Worm (Caenorhabditis elegans): Measurements from ENCODE around the gene cht-2.
A peak's percentile ranks its signal among the peaks of the same experiment; 100 is the strongest.

cht-2 gene

DNA sequence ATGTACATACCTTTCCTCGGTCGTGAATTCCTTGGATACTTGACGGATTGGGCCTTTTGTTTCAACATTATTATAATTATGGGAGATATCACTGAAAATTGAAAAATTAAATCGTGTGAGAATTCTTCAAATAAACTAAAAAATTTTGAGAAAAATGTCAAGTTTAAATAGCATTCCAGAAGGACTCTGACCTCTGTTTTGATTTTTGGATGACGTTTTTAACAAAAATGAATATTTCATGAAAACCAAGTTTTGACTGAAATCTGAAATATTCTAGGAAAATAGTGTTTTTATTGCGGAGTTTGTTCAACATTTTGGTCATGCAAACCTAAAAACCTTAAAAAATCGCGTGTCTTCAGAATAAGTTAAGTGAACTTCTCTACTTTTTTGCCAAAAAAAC is 35.4 kb downstream of the cht-2 start, which contains the start of gene glb-27:
TSS of gene glb-27 (minus strand) at position 101 of the 400 bp plus-strand sequence.
- no peak for TF ChIP-seq duxl-1 (tag; optimal IDR thresholded peaks at IDR 0.05; ENCODE audit: poor library complexity)
- no peak for TF ChIP-seq nhr-11 (tag; optimal IDR thresholded peaks at IDR 0.05)
- TF ChIP-seq nhr-102 (tag; optimal IDR thresholded peaks at IDR 0.05): no peak
- no peak for TF ChIP-seq mdl-1 (tag; optimal IDR thresholded peaks at IDR 0.05)
- TF ChIP-seq mep-1 (tag; optimal IDR thresholded peaks at IDR 0.05): no peak
- TF ChIP-seq pha-4 (GFP tag; IDR thresholded peaks at IDR 0.05): no peak
- no peak for TF ChIP-seq pha-4 (tag; optimal IDR thresholded peaks at IDR 0.05)

DNA sequence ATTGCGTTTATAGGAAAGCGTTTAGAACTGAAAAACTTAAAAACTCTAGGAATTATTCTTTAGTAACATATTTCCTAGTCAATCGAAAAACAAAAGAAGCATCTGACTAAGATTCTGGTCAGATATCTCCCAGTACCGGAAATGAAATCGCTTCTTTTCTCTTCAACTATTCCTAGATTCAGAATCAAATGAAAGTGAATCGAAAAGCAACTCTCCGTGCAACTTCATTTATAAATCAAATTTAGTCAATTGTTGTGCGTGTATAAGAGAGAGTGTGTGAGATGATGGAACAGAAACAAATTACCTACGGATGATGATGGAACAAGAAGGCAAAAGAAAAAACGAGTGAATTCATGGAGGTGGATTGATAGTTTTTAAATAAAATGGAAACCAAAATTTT is 38.5 kb downstream of the cht-2 start:
- TF ChIP-seq zip-11 (GFP tag; IDR thresholded peaks at IDR 0.05) (no peak), hlh-30 (tag; optimal IDR thresholded peaks at IDR 0.05; ENCODE audit: insufficient read depth) (no peak), lsy-2 (tag; optimal IDR thresholded peaks at IDR 0.05) (peak in 1 of 2 experiments; percentile 34), ama-1 (optimal IDR thresholded peaks at IDR 0.05) (peak; percentile 31), fkh-10 (GFP tag; optimal IDR thresholded peaks at IDR 0.05) (peak; percentile 99), ces-1 (GFP tag; optimal IDR thresholded peaks at IDR 0.05) (peak; percentile 82)

DNA sequence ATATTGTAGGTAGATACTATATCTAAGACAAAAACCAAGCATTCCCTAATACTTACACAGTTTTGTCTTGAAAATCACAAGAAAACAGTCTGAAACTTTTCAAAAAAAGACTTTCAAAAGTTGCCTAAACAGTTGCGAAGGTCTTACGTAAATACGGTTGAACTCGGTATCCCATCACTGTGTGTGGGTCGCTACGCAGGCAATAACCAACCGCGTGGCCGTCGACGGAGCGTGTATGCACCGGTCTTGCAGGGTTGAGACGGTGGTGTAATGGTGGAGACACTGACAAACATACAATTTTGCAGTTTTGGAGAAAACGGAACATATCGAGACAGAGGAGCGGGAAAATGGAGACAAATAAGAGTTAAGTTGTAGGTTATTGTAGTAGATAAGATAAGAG is 40.5 kb downstream of the cht-2 start, which contains the start of gene iff-2:
TSS of gene iff-2 (minus strand) at position 141 of the 400 bp plus-strand sequence.
- TF ChIP-seq nhr-42 (GFP tag; IDR thresholded peaks at IDR 0.05): peak; percentile 98
- peak; percentile 97 for TF ChIP-seq duxl-1 (tag; optimal IDR thresholded peaks at IDR 0.05; ENCODE audit: poor library complexity)
- TF ChIP-seq lir-3 (tag; optimal IDR thresholded peaks at IDR 0.05): peak; percentile 76
- TF ChIP-seq D1046.2 (GFP tag; IDR thresholded peaks at IDR 0.05): peak; percentile 94
- TF ChIP-seq egl-27 (tag; optimal IDR thresholded peaks at IDR 0.05): peak; percentile 80
- no peak for TF ChIP-seq F44E2.7 (GFP tag; IDR thresholded peaks at IDR 0.05)
- TF ChIP-seq mdt-29 (GFP tag; IDR thresholded peaks at IDR 0.05): no peak; the same call in none of the 2 replicates
- TF ChIP-seq zip-11 (GFP tag; IDR thresholded peaks at IDR 0.05): no peak
- TF ChIP-seq php-3 (GFP tag; IDR thresholded peaks at IDR 0.05): peak; percentile 95
- TF ChIP-seq attf-4 (tag; optimal IDR thresholded peaks at IDR 0.05): no peak
- TF ChIP-seq arid-1 (GFP tag; conservative IDR thresholded peaks at IDR 0.05): peak; percentile 97
- peak; percentile 41 for TF ChIP-seq ceh-28 (tag; optimal IDR thresholded peaks at IDR 0.05)
- peak; percentile 87 for TF ChIP-seq ztf-7 (tag; optimal IDR thresholded peaks at IDR 0.05)
- peak; percentile 98 for TF ChIP-seq tra-1 (GFP tag; IDR thresholded peaks at IDR 0.05)
- no peak for TF ChIP-seq daf-12 (tag; optimal IDR thresholded peaks at IDR 0.05)
- no peak; the same call in 1 of the 2 replicates for TF ChIP-seq egl-43 (GFP tag; IDR thresholded peaks at IDR 0.05)
- TF ChIP-seq mes-2 (tag; optimal IDR thresholded peaks at IDR 0.05; ENCODE audit: poor library complexity, severe bottlenecking): peak; percentile 97
- peak; percentile 99 for TF ChIP-seq hmg-1.1 (GFP tag; IDR thresholded peaks at IDR 0.05)
- TF ChIP-seq dmd-6 (GFP tag; IDR thresholded peaks at IDR 0.05): peak; percentile 99
- peak; percentile 92 for TF ChIP-seq saeg-2 (GFP tag; IDR thresholded peaks at IDR 0.05)
- no peak for TF ChIP-seq F49E8.2 (tag; optimal IDR thresholded peaks at IDR 0.05; ENCODE audit: borderline replicate concordance)
- 0 out of 2 replicates have a peak, but pooled peaks have one; percentile 78 for TF ChIP-seq tag-97 (GFP tag; IDR thresholded peaks at IDR 0.05)
- TF ChIP-seq F26F4.8 (GFP tag; conservative IDR thresholded peaks at IDR 0.05): no peak
- peak; percentile 89 for TF ChIP-seq zip-2 (tag; optimal IDR thresholded peaks at IDR 0.05)
- peak; percentile 99 for TF ChIP-seq hlh-11 (tag; optimal IDR thresholded peaks at IDR 0.05)
- TF ChIP-seq gei-8 (GFP tag; optimal IDR thresholded peaks at IDR 0.05): peak; percentile 58
- TF ChIP-seq lin-15B (tag; optimal IDR thresholded peaks at IDR 0.05): peak; percentile 98
- peak; percentile 88 to 96 for TF ChIP-seq hif-1 (tag; optimal IDR thresholded peaks at IDR 0.05)
- TF ChIP-seq zag-1 (tag; optimal IDR thresholded peaks at IDR 0.05): peak; percentile 81
- TF ChIP-seq nhr-28 (tag; optimal IDR thresholded peaks at IDR 0.05): peak; percentile 100
- peak; percentile 50 for TF ChIP-seq R02D3.7 (tag; optimal IDR thresholded peaks at IDR 0.05)
- TF ChIP-seq T20F7.1 (GFP tag; optimal IDR thresholded peaks at IDR 0.05): peak; percentile 97
- peak; percentile 83 for TF ChIP-seq nhr-237 (tag; optimal IDR thresholded peaks at IDR 0.05)
- peak; percentile 100 for TF ChIP-seq dve-1 (tag; optimal IDR thresholded peaks at IDR 0.05; ENCODE audit: insufficient read depth)
- TF ChIP-seq dmd-8 (GFP tag; IDR thresholded peaks at IDR 0.05): no peak; the same call in 1 of the 2 replicates
- TF ChIP-seq Y5F2A.4 (GFP tag; optimal IDR thresholded peaks at IDR 0.05): peak; percentile 78
- peak; percentile 19 for TF ChIP-seq aly-2 (tag; optimal IDR thresholded peaks at IDR 0.05)
- TF ChIP-seq hlh-30 (tag; optimal IDR thresholded peaks at IDR 0.05; ENCODE audit: insufficient read depth): peak; percentile 100

All from whole organism, L4 larva.